Fruit fly (Drosophila melanogaster): ENCODE measurements around the gene Oatp74D.

- TF ChIP-seq insv (optimal IDR thresholded peaks at IDR 0.05) = no peak
- TF ChIP-seq Sin3A (optimal IDR thresholded peaks at IDR 0.05) = no peak
- TF ChIP-seq psq (optimal IDR thresholded peaks at IDR 0.05) = no peak
- no peak for TF ChIP-seq Myc (optimal IDR thresholded peaks at IDR 0.05)
Observed at dm6 chr3L:17532197-17532596, 45.3 kb downstream of the Oatp74D start.

Data from Kc167 (cell line).